Fruit fly (Drosophila melanogaster): ENCODE results near the gene tomboy20.

tomboy20 gene

dm6 chr3R:10760966-10761855 lies 25.5 kb upstream of the tomboy20 start, which contains the start of the genes MED7 and Cap-H2 (continued):
- TF ChIP-seq pho (GFP tag; optimal IDR thresholded peaks at IDR 0.05): peak; percentile 89
- no peak for TF ChIP-seq Hr39 (optimal IDR thresholded peaks at IDR 0.05)
- TF ChIP-seq gcm (GFP tag; optimal IDR thresholded peaks at IDR 0.05): no peak
- TF ChIP-seq lov (optimal IDR thresholded peaks at IDR 0.05): no peak
- TF ChIP-seq lov (GFP tag; IDR thresholded peaks at IDR 0.05): 0 out of 3 replicates have a peak, but pooled peaks have one; percentile 27
- TF ChIP-seq run (tag; optimal IDR thresholded peaks at IDR 0.05): no peak
- peak; percentile 7 for TF ChIP-seq CG6654 (GFP tag; optimal IDR thresholded peaks at IDR 0.05)
- TF ChIP-seq Doc3 (GFP tag; IDR thresholded peaks at IDR 0.05; ENCODE audit: partially characterized antibody): peak; percentile 99
- TF ChIP-seq CG6854 (GFP tag; optimal IDR thresholded peaks at IDR 0.05): no peak
- peak; percentile 58 for TF ChIP-seq corto (GFP tag; optimal IDR thresholded peaks at IDR 0.05)
- TF ChIP-seq CG17385 (GFP tag; optimal IDR thresholded peaks at IDR 0.05): peak; percentile 60
- TF ChIP-seq CG13123 (GFP tag; optimal IDR thresholded peaks at IDR 0.05): peak; percentile 78
- TF ChIP-seq CG1602 (GFP tag; optimal IDR thresholded peaks at IDR 0.05): peak; percentile 86
- TF ChIP-seq Hr3 (GFP tag; optimal IDR thresholded peaks at IDR 0.05): peak; percentile 85
- peak; percentile 96 for TF ChIP-seq Opbp (GFP tag; IDR thresholded peaks at IDR 0.05; ENCODE audit: partially characterized antibody)
- peak; percentile 77 for TF ChIP-seq CG4730 (GFP tag; IDR thresholded peaks at IDR 0.05)
- TF ChIP-seq MESR4 (GFP tag; optimal IDR thresholded peaks at IDR 0.05): peak; percentile 65
- TF ChIP-seq Camta (GFP tag; optimal IDR thresholded peaks at IDR 0.05): peak; percentile 79
- TF ChIP-seq HLH4C (GFP tag; IDR thresholded peaks at IDR 0.05; ENCODE audit: partially characterized antibody): peak; percentile 97
- peak; percentile 73 for TF ChIP-seq shn (GFP tag; optimal IDR thresholded peaks at IDR 0.05)
- TF ChIP-seq pum (GFP tag; optimal IDR thresholded peaks at IDR 0.05): peak; percentile 75
- peak; percentile 59 for TF ChIP-seq wor (GFP tag; IDR thresholded peaks at IDR 0.05)
- TF ChIP-seq dysf (GFP tag; IDR thresholded peaks at IDR 0.05): peak; percentile 84
- peak; percentile 90 for TF ChIP-seq trem (tag; optimal IDR thresholded peaks at IDR 0.05)
- TF ChIP-seq cg (GFP tag; optimal IDR thresholded peaks at IDR 0.05): peak; percentile 85
- TF ChIP-seq fd3F (GFP tag; optimal IDR thresholded peaks at IDR 0.05): peak; percentile 57
- no peak for TF ChIP-seq Blimp-1 (GFP tag; optimal IDR thresholded peaks at IDR 0.05)
- no peak for TF ChIP-seq Drgx (GFP tag; IDR thresholded peaks at IDR 0.05)
- TF ChIP-seq Pdp1 (GFP tag; optimal IDR thresholded peaks at IDR 0.05): peak; percentile 85 to 87
- peak; percentile 16; the same call in 1 of the 2 replicates for TF ChIP-seq stc (GFP tag; IDR thresholded peaks at IDR 0.05)
- no peak for TF ChIP-seq CG5180 (GFP tag; optimal IDR thresholded peaks at IDR 0.05)
- peak; percentile 79 for TF ChIP-seq CG8290 (GFP tag; optimal IDR thresholded peaks at IDR 0.05)
- TF ChIP-seq CG8290 (tag; optimal IDR thresholded peaks at IDR 0.05): peak in 1 of 2 experiments; percentile 68
- peak; percentile 84 for TF ChIP-seq CG13775 (GFP tag; optimal IDR thresholded peaks at IDR 0.05)
- peak; percentile 78 for TF ChIP-seq esg (GFP tag; conservative IDR thresholded peaks at IDR 0.05)
- peak; percentile 55 for TF ChIP-seq CG3838 (GFP tag; optimal IDR thresholded peaks at IDR 0.05)
- peak; percentile 26 for TF ChIP-seq CG10274 (GFP tag; optimal IDR thresholded peaks at IDR 0.05)
- TF ChIP-seq sisA (GFP tag; IDR thresholded peaks at IDR 0.05): peak; percentile 87
- TF ChIP-seq CG1647 (GFP tag; optimal IDR thresholded peaks at IDR 0.05): peak; percentile 68
- peak; percentile 95 for TF ChIP-seq Ets97D (GFP tag; optimal IDR thresholded peaks at IDR 0.05)
- no peak for TF ChIP-seq toy (GFP tag; IDR thresholded peaks at IDR 0.05)
- no peak for TF ChIP-seq CG6765 (GFP tag; optimal IDR thresholded peaks at IDR 0.05)
- no peak for TF ChIP-seq yki (optimal IDR thresholded peaks at IDR 0.05)
- peak; percentile 67 for TF ChIP-seq Awh (GFP tag; IDR thresholded peaks at IDR 0.05)
- TF ChIP-seq CG5953 (GFP tag; IDR thresholded peaks at IDR 0.05): 0 out of 2 replicates have a peak, but pooled peaks have one; percentile 59
- peak; percentile 54 for TF ChIP-seq CG13296 (GFP tag; optimal IDR thresholded peaks at IDR 0.05)
- TF ChIP-seq ssp (GFP tag; IDR thresholded peaks at IDR 0.05): peak; percentile 75
- no peak for TF ChIP-seq CG7839 (tag; optimal IDR thresholded peaks at IDR 0.05)
- TF ChIP-seq CG9817 (tag; optimal IDR thresholded peaks at IDR 0.05): peak; percentile 84
- 0 out of 2 replicates have a peak, but pooled peaks have one; percentile 42 for TF ChIP-seq CG1024 (GFP tag; IDR thresholded peaks at IDR 0.05)

Measured in whole organism, embryonic.